Fruit fly (Drosophila melanogaster): Measurements from ENCODE around the gene CstF64.

CstF64 gene

DNA sequence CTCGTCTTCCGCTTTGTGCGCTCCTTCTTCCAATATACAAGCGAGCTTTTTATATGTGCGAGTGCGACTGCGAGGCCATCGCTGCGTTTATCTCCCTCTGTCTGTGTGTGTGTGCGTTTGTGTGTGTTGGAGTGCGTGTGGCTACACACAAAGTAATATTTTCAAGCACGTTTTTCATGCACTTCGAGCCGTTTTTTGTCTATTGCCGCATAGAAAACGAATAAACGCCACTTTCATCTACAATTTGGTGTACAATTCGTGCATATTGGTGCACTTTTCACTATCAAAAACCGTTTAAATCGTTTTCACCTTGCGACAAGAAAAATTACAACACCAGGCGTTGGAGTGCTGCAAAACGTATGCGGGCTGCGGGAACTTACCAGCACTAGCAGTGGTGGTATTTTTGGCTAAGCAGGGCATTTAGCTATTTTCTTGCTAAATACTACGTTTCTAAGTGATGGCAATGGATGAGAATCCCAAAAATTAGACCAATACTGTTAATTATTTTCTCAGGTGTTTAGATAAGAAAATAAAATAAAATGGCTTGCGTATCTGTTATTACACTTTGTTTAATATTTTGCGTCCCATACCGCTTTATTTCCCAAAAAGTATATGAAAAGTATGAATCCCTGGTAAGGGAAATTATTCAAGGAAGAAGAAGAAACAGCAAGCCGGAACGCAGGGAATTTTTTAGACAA lies at the start of gene CstF64, which contains the start of gene CG31224:
CstF64 (plus strand) TSS at position 674 of the 698 bp plus-strand sequence.
CG31224 (minus strand) TSS at position 365 of the 698 bp plus-strand sequence.
- TF ChIP-seq CG4496 (GFP tag; IDR thresholded peaks at IDR 0.05) (peak; percentile 83), EcR (GFP tag; optimal IDR thresholded peaks at IDR 0.05) (peak; percentile 84), D1 (tag; optimal IDR thresholded peaks at IDR 0.05) (no peak), CG10348 (GFP tag; IDR thresholded peaks at IDR 0.05) (peak; percentile 50; the same call in 1 of the 2 replicates), CG8159 (tag; optimal IDR thresholded peaks at IDR 0.05) (peak; percentile 75), Snoo (tag; optimal IDR thresholded peaks at IDR 0.05) (peak; percentile 71), Ets98B (GFP tag; IDR thresholded peaks at IDR 0.05) (peak; percentile 76), CG14655 (GFP tag; optimal IDR thresholded peaks at IDR 0.05) (no peak), CG9948 (tag; optimal IDR thresholded peaks at IDR 0.05) (peak; percentile 61), CG34367 (tag; optimal IDR thresholded peaks at IDR 0.05) (peak; percentile 57), CG17806 (tag; optimal IDR thresholded peaks at IDR 0.05) (peak; percentile 76), gl (tag; optimal IDR thresholded peaks at IDR 0.05) (peak; percentile 2), CG8301 (tag; optimal IDR thresholded peaks at IDR 0.05) (peak; percentile 65), CG15710 (tag; optimal IDR thresholded peaks at IDR 0.05) (peak; percentile 77), CG13204 (GFP tag; optimal IDR thresholded peaks at IDR 0.05) (no peak), rn (GFP tag; IDR thresholded peaks at IDR 0.05) (peak; percentile 54; the same call in 1 of the 2 replicates), Pif1B (GFP tag; optimal IDR thresholded peaks at IDR 0.05) (no peak), CG32121 (GFP tag; IDR thresholded peaks at IDR 0.05) (peak; percentile 76)

DNA sequence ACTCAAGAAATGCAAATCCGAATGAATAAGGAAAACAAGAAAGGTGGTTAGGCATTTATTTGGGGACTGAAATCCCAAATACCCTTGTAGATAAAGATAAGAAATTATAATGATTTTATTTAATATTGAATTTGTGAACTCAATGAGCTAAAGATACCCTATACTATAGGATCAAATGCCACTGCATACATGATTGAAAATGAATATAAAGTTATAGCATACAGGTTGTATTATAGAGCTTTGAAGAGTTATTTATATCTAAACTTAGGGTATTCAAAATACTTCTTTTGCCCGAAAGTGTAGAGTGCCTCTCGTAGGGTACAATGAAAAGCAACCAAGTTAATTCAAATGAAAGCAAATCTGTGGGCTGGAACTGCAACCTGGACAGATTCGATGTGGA lies 43.4 kb upstream of the CstF64 start:
- TF ChIP-seq CG4496 (GFP tag; IDR thresholded peaks at IDR 0.05) = no peak
- no peak for TF ChIP-seq EcR (GFP tag; optimal IDR thresholded peaks at IDR 0.05)
- peak; percentile 59 for TF ChIP-seq CG14655 (GFP tag; optimal IDR thresholded peaks at IDR 0.05)
- TF ChIP-seq Pif1B (GFP tag; optimal IDR thresholded peaks at IDR 0.05) = no peak
- TF ChIP-seq CG32121 (GFP tag; IDR thresholded peaks at IDR 0.05) = 0 out of 2 replicates have a peak, but pooled peaks have one; percentile 17
- peak; percentile 39 for TF ChIP-seq CG8301 (tag; optimal IDR thresholded peaks at IDR 0.05)
- no peak for TF ChIP-seq CG10348 (GFP tag; IDR thresholded peaks at IDR 0.05)
- no peak for TF ChIP-seq Snoo (tag; optimal IDR thresholded peaks at IDR 0.05)
- no peak for TF ChIP-seq gl (tag; optimal IDR thresholded peaks at IDR 0.05)
- TF ChIP-seq CG12605 (GFP tag; IDR thresholded peaks at IDR 0.05) = no peak

DNA sequence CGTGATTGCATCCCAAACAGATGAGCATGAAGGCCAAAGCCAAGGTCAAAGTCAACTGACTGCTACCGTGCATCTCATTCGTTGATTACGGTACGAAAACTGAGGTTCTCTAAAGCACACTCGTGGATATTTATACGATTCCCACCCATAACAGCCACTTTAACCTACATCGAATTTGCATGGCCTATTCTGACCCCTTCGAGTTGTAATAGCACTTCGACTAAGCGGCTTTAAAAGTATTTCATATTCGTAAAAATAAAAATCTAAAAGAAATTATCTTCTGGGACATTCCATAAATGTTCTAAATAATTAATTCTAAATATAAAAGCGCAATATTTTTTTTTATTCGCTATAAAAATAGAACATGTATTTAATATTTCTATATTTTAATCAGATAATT lies 42.0 kb upstream of the CstF64 start, which contains the start of gene CG7695:
CG7695 (minus strand) TSS at position 101 of the 400 bp plus-strand sequence.
- TF ChIP-seq CG32121 (GFP tag; IDR thresholded peaks at IDR 0.05) = no peak
- TF ChIP-seq fd96Ca (GFP tag; IDR thresholded peaks at IDR 0.05) = no peak
- TF ChIP-seq Ets98B (GFP tag; IDR thresholded peaks at IDR 0.05) = no peak
- TF ChIP-seq CG15710 (tag; optimal IDR thresholded peaks at IDR 0.05) = no peak

DNA sequence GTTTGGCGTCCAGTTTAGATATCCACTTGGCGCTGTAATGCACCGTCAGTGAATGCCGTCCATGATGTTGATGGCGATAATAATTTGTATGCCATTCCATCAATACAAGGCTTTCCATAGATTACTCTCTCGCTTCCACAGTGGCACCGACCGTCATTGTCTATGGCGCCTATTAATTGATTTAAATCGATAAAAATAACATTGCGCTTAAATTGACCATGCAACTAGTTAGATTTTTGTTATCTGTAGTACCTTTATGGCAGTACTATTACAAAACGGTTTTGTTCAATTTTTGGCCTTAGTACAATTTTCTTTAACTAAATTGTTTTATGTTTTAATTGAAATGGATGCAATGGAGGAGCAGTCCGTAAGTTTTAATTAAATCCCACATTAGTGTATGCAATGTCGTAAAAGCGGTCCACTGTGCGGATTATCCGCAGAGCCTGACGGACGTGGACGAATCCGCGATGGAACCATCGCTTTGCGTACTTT lies 39.9 kb upstream of the CstF64 start:
- peak; percentile 2 for TF ChIP-seq Pif1A (GFP tag; optimal IDR thresholded peaks at IDR 0.05)
- peak; percentile 39 for TF ChIP-seq CG14655 (GFP tag; optimal IDR thresholded peaks at IDR 0.05)
- TF ChIP-seq CG8301 (tag; optimal IDR thresholded peaks at IDR 0.05) = peak; percentile 25
- TF ChIP-seq CG8159 (tag; optimal IDR thresholded peaks at IDR 0.05) = no peak
- no peak for TF ChIP-seq D1 (tag; optimal IDR thresholded peaks at IDR 0.05)

- TF ChIP-seq Snoo (tag; optimal IDR thresholded peaks at IDR 0.05) (peak; percentile 26), CG4496 (GFP tag; IDR thresholded peaks at IDR 0.05) (peak; percentile 58), CG9948 (tag; optimal IDR thresholded peaks at IDR 0.05) (no peak), Ets98B (GFP tag; IDR thresholded peaks at IDR 0.05) (peak; percentile 28; the same call in 1 of the 2 replicates), CG8159 (tag; optimal IDR thresholded peaks at IDR 0.05) (no peak)
Measured at dm6 chr3R:18621230-18621629, 38.2 kb upstream of the CstF64 start, which contains the start of gene CG14304. TSS of gene CG14304 (minus strand) at chr3R:18621327.

dm6 chr3R:18624541-18624940 lies 34.9 kb upstream of the CstF64 start:
- no peak for TF ChIP-seq gl (tag; optimal IDR thresholded peaks at IDR 0.05)
- peak; percentile 59; the same call in 1 of the 2 replicates for TF ChIP-seq CG12605 (GFP tag; IDR thresholded peaks at IDR 0.05)
- peak; percentile 60 for TF ChIP-seq CG14655 (GFP tag; optimal IDR thresholded peaks at IDR 0.05)
- no peak for TF ChIP-seq rn (GFP tag; IDR thresholded peaks at IDR 0.05)
- TF ChIP-seq CG32121 (GFP tag; IDR thresholded peaks at IDR 0.05) = peak; percentile 70; the same call in 1 of the 2 replicates
- TF ChIP-seq CG10348 (GFP tag; IDR thresholded peaks at IDR 0.05) = no peak
- peak; percentile 66; the same call in 2 of the 3 replicates for TF ChIP-seq fd96Ca (GFP tag; IDR thresholded peaks at IDR 0.05)
- no peak for TF ChIP-seq CG15710 (tag; optimal IDR thresholded peaks at IDR 0.05)
- TF ChIP-seq Ets98B (GFP tag; IDR thresholded peaks at IDR 0.05) = peak; percentile 70
- TF ChIP-seq CG4496 (GFP tag; IDR thresholded peaks at IDR 0.05) = peak; percentile 73
- TF ChIP-seq CG8301 (tag; optimal IDR thresholded peaks at IDR 0.05) = peak; percentile 53
- TF ChIP-seq Pif1A (GFP tag; optimal IDR thresholded peaks at IDR 0.05) = peak; percentile 70
- TF ChIP-seq CG9948 (tag; optimal IDR thresholded peaks at IDR 0.05) = peak; percentile 19
- no peak for TF ChIP-seq CG34367 (tag; optimal IDR thresholded peaks at IDR 0.05)
- TF ChIP-seq CG17806 (tag; optimal IDR thresholded peaks at IDR 0.05) = peak; percentile 13
- no peak for TF ChIP-seq CG13204 (GFP tag; optimal IDR thresholded peaks at IDR 0.05)
- peak; percentile 5 for TF ChIP-seq Pif1B (GFP tag; optimal IDR thresholded peaks at IDR 0.05)

All from whole organism, pupa.